Fruit fly (Drosophila melanogaster) whole organism, pupa: ENCODE data around the gene Vps29.

Experiments
- CG10348 ChIP-seq: fragments of 200-800 bp; sonication (Bioruptor generic); IDR thresholded peaks from 2 replicates; pipeline ENCODE4 v1.3.6; 2022; ENCODE audit warnings: missing biosample characterization, missing genetic modification characterization
- CG12605 ChIP-seq: fragments of 200-800 bp; sonication (Bioruptor generic); IDR thresholded peaks from 2 replicates; pipeline ENCODE4 v1.3.6; 2022; ENCODE audit warnings: missing biosample characterization, missing genetic modification characterization
- CG13204 ChIP-seq: fragments of 200-800 bp; sonication (Bioruptor generic); optimal IDR thresholded peaks from 2 replicates; lab custom pipeline; 2018; ENCODE audit warnings: missing biosample characterization, mild to moderate bottlenecking, missing genetic modification characterization, moderate library complexity
- CG14655 ChIP-seq: fragments of 200-800 bp; sonication (Bioruptor generic); optimal IDR thresholded peaks from 3 replicates; lab custom pipeline; 2017; ENCODE audit warnings: mild to moderate bottlenecking, missing biosample characterization, missing genetic modification reagents, missing genetic modification characterization
- CG15710 ChIP-seq: fragments of 200-800 bp; sonication (Bioruptor generic); optimal IDR thresholded peaks from 2 replicates; lab custom pipeline; 2018; ENCODE audit warnings: missing biosample characterization, mild to moderate bottlenecking, missing genetic modification characterization, moderate library complexity
- CG32121 ChIP-seq: fragments of 200-800 bp; sonication (Bioruptor generic); IDR thresholded peaks from 2 replicates; pipeline ENCODE4 v1.3.6; 2022; ENCODE audit warnings: missing biosample characterization, missing genetic modification characterization
- CG34367 ChIP-seq: fragments of 200-800 bp; sonication (Bioruptor generic); optimal IDR thresholded peaks from 2 replicates; lab custom pipeline; 2018; ENCODE audit warnings: missing biosample characterization, mild to moderate bottlenecking, missing genetic modification characterization
- CG4496 ChIP-seq: fragments of 200-800 bp; sonication (Bioruptor generic); IDR thresholded peaks from 3 replicates; pipeline ENCODE4 v1.3.6; 2022; ENCODE audit warnings: missing biosample characterization, missing genetic modification characterization
- CG8301 ChIP-seq: fragments of 200-800 bp; sonication (Bioruptor generic); optimal IDR thresholded peaks from 2 replicates; lab custom pipeline; 2018; ENCODE audit warnings: missing biosample characterization, mild to moderate bottlenecking, missing genetic modification characterization
- D1 ChIP-seq: fragments of 200-800 bp; sonication (Bioruptor generic); optimal IDR thresholded peaks from 2 replicates; lab custom pipeline; 2018; ENCODE audit warnings: missing biosample characterization, mild to moderate bottlenecking, missing genetic modification characterization, moderate library complexity
- Pif1B ChIP-seq: fragments of 200-800 bp; sonication (Bioruptor generic); optimal IDR thresholded peaks from 3 replicates; lab custom pipeline; 2016; ENCODE audit warnings: missing biosample characterization, missing genetic modification characterization
- Snoo ChIP-seq: fragments of 200-800 bp; sonication (Bioruptor generic); optimal IDR thresholded peaks from 3 replicates; lab custom pipeline; 2017; ENCODE audit warnings: missing biosample characterization, mild to moderate bottlenecking, missing genetic modification characterization, inconsistent platforms
- fd96Ca ChIP-seq: fragments of 200-800 bp; sonication (Bioruptor generic); IDR thresholded peaks from 3 replicates; pipeline ENCODE4 v1.3.6; 2022; ENCODE audit warnings: missing biosample characterization, missing genetic modification characterization
- gl ChIP-seq: fragments of 200-800 bp; sonication (Bioruptor generic); optimal IDR thresholded peaks from 2 replicates; lab custom pipeline; 2018; ENCODE audit warnings: missing biosample characterization, mild to moderate bottlenecking, missing genetic modification characterization

dm6 chr2L:1123078-1123818 lies 27.3 kb upstream of the Vps29 start:
- TF ChIP-seq CG10348 (GFP tag; lab: Robert Waterston, UW) (no peak), gl (tag; lab: Kevin White, UChicago) (no peak), CG32121 (GFP tag; lab: Robert Waterston, UW) (no peak), CG12605 (no peak), fd96Ca (GFP tag; lab: Robert Waterston, UW) (no peak), CG4496 (GFP tag; lab: Robert Waterston, UW) (no peak), CG15710 (tag; lab: Kevin White, UChicago) (no peak), Pif1B (GFP tag; lab: Kevin White, UChicago) (no peak), Snoo (tag; lab: Kevin White, UChicago) (no peak), CG8301 (tag; lab: Kevin White, UChicago) (no peak), CG34367 (tag; lab: Kevin White, UChicago) (no peak), D1 (tag; lab: Kevin White, UChicago) (no peak), CG14655 (no peak), CG13204 (GFP tag; lab: Kevin White, UChicago) (no peak)
